Fruit fly (Drosophila melanogaster): ENCODE results near the gene CG9536.
A peak's percentile ranks its signal among the peaks of the same experiment; 100 is the strongest.

Gene CG9536

DNA sequence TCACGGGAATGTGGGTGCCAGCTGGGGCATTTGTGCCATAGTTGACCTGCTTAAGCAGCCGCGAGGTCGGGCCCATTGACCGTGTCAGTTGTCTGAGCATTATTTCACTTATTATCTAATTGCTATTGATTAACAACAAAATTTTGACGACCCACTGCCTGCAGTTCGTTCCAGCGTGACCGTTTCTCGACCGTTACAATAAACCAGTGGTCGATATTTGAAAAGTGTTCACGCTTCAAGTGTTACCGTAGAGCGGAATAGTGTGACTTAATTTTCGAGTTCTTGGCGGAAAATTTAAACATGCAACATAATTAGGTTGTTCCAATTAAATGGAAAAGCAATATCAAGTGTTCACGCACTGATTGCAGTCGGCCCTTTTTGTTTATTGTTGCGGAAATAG lies 9.3 kb downstream of the CG9536 start, which contains the start of gene HemK1 (continued):
- TF ChIP-seq YL-1 (GFP tag; optimal IDR thresholded peaks at IDR 0.05) (peak; percentile 69), zen (tag; optimal IDR thresholded peaks at IDR 0.05) (peak; percentile 28), Vsx1 (GFP tag; optimal IDR thresholded peaks at IDR 0.05) (no peak), HmgD (GFP tag; optimal IDR thresholded peaks at IDR 0.05) (peak; percentile 58), exex (tag; optimal IDR thresholded peaks at IDR 0.05) (peak; percentile 17)

DNA sequence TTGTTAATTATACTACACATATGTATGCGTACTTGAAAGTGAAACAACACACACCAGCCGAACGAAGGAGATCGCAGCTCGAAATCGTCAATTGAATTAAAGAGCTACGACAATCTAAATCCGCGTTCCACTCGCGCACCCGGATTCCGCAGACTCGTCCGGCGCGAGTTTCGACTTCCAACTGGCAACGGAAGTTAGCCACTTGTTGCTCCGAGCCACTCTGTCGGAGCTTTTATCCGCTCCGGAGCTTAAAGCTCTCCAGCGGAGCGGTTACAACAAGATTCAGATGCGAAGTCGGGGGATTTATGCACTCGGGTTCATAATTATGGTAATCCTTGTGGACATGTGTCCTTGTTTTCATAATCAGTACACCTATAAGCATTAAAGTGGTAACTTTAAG lies 11.3 kb downstream of the CG9536 start, which contains the start of gene Rchy1:
TSS of gene Rchy1 (minus strand) at position 173 of the 400 bp plus-strand sequence.
- TF ChIP-seq CG18599 (GFP tag; optimal IDR thresholded peaks at IDR 0.05) (peak; percentile 9), emc (GFP tag; optimal IDR thresholded peaks at IDR 0.05) (no peak), CG2678 (tag; optimal IDR thresholded peaks at IDR 0.05) (peak; percentile 22), bcd (GFP tag; optimal IDR thresholded peaks at IDR 0.05) (peak; percentile 12), phol (tag; optimal IDR thresholded peaks at IDR 0.05) (no peak), E2f2 (GFP tag; IDR thresholded peaks at IDR 0.05) (peak; percentile 58), Deaf1 (tag; optimal IDR thresholded peaks at IDR 0.05) (peak; percentile 79), odd (GFP tag; optimal IDR thresholded peaks at IDR 0.05) (peak; percentile 50), Trl (optimal IDR thresholded peaks at IDR 0.05) (no peak), Trl (GFP tag; optimal IDR thresholded peaks at IDR 0.05) (peak; percentile 20), caup (GFP tag; optimal IDR thresholded peaks at IDR 0.05; ENCODE audit: severe bottlenecking) (peak; percentile 76), eyg (GFP tag; optimal IDR thresholded peaks at IDR 0.05) (peak; percentile 12), Xrp1 (GFP tag; IDR thresholded peaks at IDR 0.05) (peak; percentile 17; the same call in 1 of the 2 replicates), Dp (GFP tag; optimal IDR thresholded peaks at IDR 0.05) (peak; percentile 13), CTCF (GFP tag; optimal IDR thresholded peaks at IDR 0.05) (peak; percentile 36), Ets97D (GFP tag; optimal IDR thresholded peaks at IDR 0.05) (peak; percentile 73), rib (GFP tag; IDR thresholded peaks at IDR 0.05) (0 out of 2 replicates have a peak, but pooled peaks have one; percentile 37), CG13424 (tag; optimal IDR thresholded peaks at IDR 0.05) (peak; percentile 6), CG12071 (GFP tag; optimal IDR thresholded peaks at IDR 0.05) (peak; percentile 44), Nf-YC (tag; optimal IDR thresholded peaks at IDR 0.05) (peak; percentile 35), Myb (GFP tag; optimal IDR thresholded peaks at IDR 0.05) (no peak), Dfd (GFP tag; optimal IDR thresholded peaks at IDR 0.05) (no peak), CG9876 (GFP tag; optimal IDR thresholded peaks at IDR 0.05) (no peak), chm (GFP tag; IDR thresholded peaks at IDR 0.05) (peak; percentile 77; the same call in 1 of the 2 replicates), oc (tag; optimal IDR thresholded peaks at IDR 0.05) (no peak), sob (GFP tag; IDR thresholded peaks at IDR 0.05) (peak; percentile 58; the same call in 1 of the 2 replicates), MBD-R2 (GFP tag; IDR thresholded peaks at IDR 0.05) (peak; percentile 11; the same call in 1 of the 2 replicates), gce (GFP tag; IDR thresholded peaks at IDR 0.05) (no peak), bsh (GFP tag; optimal IDR thresholded peaks at IDR 0.05) (peak in 1 of 2 experiments; percentile 0), CG10565 (GFP tag; optimal IDR thresholded peaks at IDR 0.05) (no peak), tup (GFP tag; optimal IDR thresholded peaks at IDR 0.05) (no peak), prd (optimal IDR thresholded peaks at IDR 0.05) (no peak), prd (GFP tag; IDR thresholded peaks at IDR 0.05) (no peak), HmgD (GFP tag; optimal IDR thresholded peaks at IDR 0.05) (no peak), fd64A (GFP tag; optimal IDR thresholded peaks at IDR 0.05) (peak; percentile 9), stc (GFP tag; IDR thresholded peaks at IDR 0.05) (peak; percentile 61; the same call in 1 of the 2 replicates), Meics (GFP tag; optimal IDR thresholded peaks at IDR 0.05) (peak; percentile 46), CG6254 (GFP tag; optimal IDR thresholded peaks at IDR 0.05) (no peak), Kr (GFP tag; optimal IDR thresholded peaks at IDR 0.05) (no peak), lab (GFP tag; optimal IDR thresholded peaks at IDR 0.05) (peak; percentile 78), Med (GFP tag) (peak; percentile 87), CG10543 (GFP tag; optimal IDR thresholded peaks at IDR 0.05) (peak; percentile 33), Atf6 (GFP tag; IDR thresholded peaks at IDR 0.05) (peak; percentile 41), CG3281 (GFP tag; optimal IDR thresholded peaks at IDR 0.05) (peak; percentile 42), B-H1 (GFP tag; IDR thresholded peaks at IDR 0.05) (no peak; the same call in 2 of the 3 replicates), kah (GFP tag; optimal IDR thresholded peaks at IDR 0.05) (peak; percentile 98)
